Fruit fly (Drosophila melanogaster): ENCODE measurements around the gene CG34136.

dm6 chr2L:21109680-21110079, 13.0 kb downstream of the CG34136 start:
- TF ChIP-seq Abd-B (GFP tag; optimal IDR thresholded peaks at IDR 0.05) = no peak
- TF ChIP-seq lola (GFP tag; optimal IDR thresholded peaks at IDR 0.05) = no peak
- TF ChIP-seq dmrt93B (GFP tag; optimal IDR thresholded peaks at IDR 0.05) = no peak
